Worm (Caenorhabditis elegans) whole organism, late embryonic: Measurements from ENCODE around the gene Y54G2A.19.

Experiments
- ceh-9 ChIP-seq: sonication (generic microtip); optimal IDR thresholded peaks from 2 replicates; lab custom pipeline; 2016; ENCODE audit warnings: mild to moderate bottlenecking, missing genetic modification characterization, inconsistent platforms, missing compliant biosample characterization
- fkh-10 ChIP-seq: fragments of 150-350 bp; optimal IDR thresholded peaks from 2 replicates; lab custom pipeline; 2014; ENCODE audit warnings: missing biosample characterization, missing genetic modification reagents, missing genetic modification characterization
- hlh-6 ChIP-seq: sonication (generic microtip); optimal IDR thresholded peaks from 2 replicates; lab custom pipeline; 2016; ENCODE audit warnings: missing genotype, missing genetic modification characterization, missing compliant biosample characterization
- hlh-8 ChIP-seq: sonication (generic microtip); optimal IDR thresholded peaks from 2 replicates; lab custom pipeline; 2016; ENCODE audit warnings: missing genotype, missing genetic modification characterization, missing compliant biosample characterization
- madf-2 ChIP-seq: sonication (generic microtip); optimal IDR thresholded peaks from 2 replicates; lab custom pipeline; 2017; ENCODE audit warnings: missing genetic modification characterization, missing compliant biosample characterization
- nhr-11 ChIP-seq: fragments of 150-350 bp; optimal IDR thresholded peaks from 2 replicates; lab custom pipeline; 2014; ENCODE audit warnings: missing biosample characterization, missing genetic modification characterization
- pag-3 ChIP-seq: sonication (generic microtip); optimal IDR thresholded peaks from 2 replicates; lab custom pipeline; 2016; ENCODE audit warnings: missing compliant biosample characterization, missing genetic modification characterization, borderline replicate concordance
- pha-4 ChIP-seq: fragments of 150-350 bp; optimal IDR thresholded peaks from 2 replicates; lab custom pipeline; 2018; ENCODE audit warnings: missing biosample characterization, missing genetic modification reagents, missing genetic modification characterization
- unc-42 ChIP-seq: sonication (generic microtip); optimal IDR thresholded peaks from 2 replicates; lab custom pipeline; 2016; ENCODE audit warnings: missing genotype, missing genetic modification characterization, missing compliant biosample characterization

DNA sequence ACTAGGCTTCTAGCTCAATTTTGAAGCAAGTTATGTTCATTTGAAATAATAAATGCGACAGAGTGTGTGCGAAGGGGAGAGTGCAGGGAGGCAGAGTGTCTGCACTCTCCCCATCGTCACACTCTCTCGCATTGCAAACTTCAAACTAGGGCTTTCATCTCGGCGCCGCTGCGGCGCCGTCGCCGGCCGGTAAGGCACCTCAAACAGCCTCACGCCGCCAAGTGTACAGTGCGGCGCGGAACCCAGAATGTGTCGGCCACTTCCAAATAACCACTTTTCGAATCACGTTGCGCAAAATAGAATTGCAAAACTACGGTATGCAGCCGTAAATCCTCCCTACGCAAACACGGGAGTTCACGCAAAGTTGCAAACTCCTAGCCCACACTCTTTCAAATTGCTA is 45.3 kb downstream of the Y54G2A.19 start:
- TF ChIP-seq fkh-10 (GFP tag; lab: Kevin White, UChicago) (no peak), nhr-11 (no peak), madf-2 (no peak), unc-42 (no peak), pag-3 (no peak), pha-4 (tag; lab: Kevin White, UChicago) (no peak), hlh-8 (tag; lab: Kevin White, UChicago) (no peak), ceh-9 (tag; lab: Kevin White, UChicago) (no peak), hlh-6 (tag; lab: Kevin White, UChicago) (no peak)
